Worm (Caenorhabditis elegans): ENCODE measurements around the gene itsn-1.

ce11 chrIV:17103116-17103515 is 16.4 kb upstream of the itsn-1 start:
- TF ChIP-seq lin-38 (GFP tag; IDR thresholded peaks at IDR 0.05) (no peak), lin-13 (GFP tag; optimal IDR thresholded peaks at IDR 0.05) (no peak)

Measured in whole organism, L4 larva.